Fruit fly (Drosophila melanogaster) whole organism, prepupa: ENCODE measurements around the gene ScsbetaG.
A peak's percentile ranks its signal among the peaks of the same experiment; 100 is the strongest.

Experiments used
- CG10669 ChIP-seq: fragments of 200-800 bp; sonication (Bioruptor generic); optimal IDR thresholded peaks from 3 replicates; lab custom pipeline; 2018; ENCODE audit warnings: missing biosample characterization, mild to moderate bottlenecking, missing genetic modification characterization, moderate library complexity
- esn ChIP-seq: fragments of 200-800 bp; sonication (Bioruptor generic); optimal IDR thresholded peaks from 2 replicates; lab custom pipeline; 2016; ENCODE audit warnings: missing biosample characterization, mild to moderate bottlenecking, missing genetic modification characterization, moderate library complexity

dm6 chr3L:5563309-5564182 is at the start of gene ScsbetaG, which contains the start of gene Sras:
- TF ChIP-seq CG10669 (GFP tag; lab: Kevin White, UChicago) (no peak), esn (GFP tag; lab: Kevin White, UChicago) (peak; percentile 3)
